Fruit fly (Drosophila melanogaster) whole organism, prepupa: Measurements from ENCODE around the gene CycB3.
A peak's percentile ranks its signal among the peaks of the same experiment; 100 is the strongest.

Source experiments
- Blimp-1 ChIP-seq: fragments of 200-800 bp; sonication (Bioruptor generic); optimal IDR thresholded peaks from 3 replicates; lab custom pipeline; 2017; ENCODE audit warnings: missing biosample characterization, missing genetic modification characterization, mild to moderate bottlenecking, moderate library complexity, missing genetic modification reagents
- CG10631 ChIP-seq: fragments of 200-800 bp; sonication (Bioruptor generic); optimal IDR thresholded peaks from 2 replicates; lab custom pipeline; 2016; ENCODE audit warnings: missing biosample characterization, missing genetic modification characterization
- CG11902 ChIP-seq: fragments of 200-800 bp; sonication (Bioruptor generic); optimal IDR thresholded peaks from 3 replicates; lab custom pipeline; 2016; ENCODE audit warnings: missing biosample characterization, missing genetic modification characterization
- CG15336 ChIP-seq: fragments of 200-800 bp; sonication (Bioruptor generic); IDR thresholded peaks from 2 replicates; pipeline ENCODE4 v1.3.6; 2022; ENCODE audit warnings: missing biosample characterization, missing genetic modification characterization
- CG1621 ChIP-seq: fragments of 200-800 bp; sonication (Bioruptor generic); optimal IDR thresholded peaks from 3 replicates; lab custom pipeline; 2018; ENCODE audit warnings: missing biosample characterization, mild to moderate bottlenecking, missing genetic modification characterization
- CG16779 ChIP-seq: fragments of 200-800 bp; sonication (Bioruptor generic); optimal IDR thresholded peaks from 3 replicates; lab custom pipeline; 2017; ENCODE audit warnings: missing biosample characterization, mild to moderate bottlenecking, missing genetic modification characterization
- CG32006 ChIP-seq: fragments of 200-800 bp; sonication (Bioruptor generic); optimal IDR thresholded peaks from 3 replicates; lab custom pipeline; 2017; ENCODE audit warnings: missing biosample characterization, mild to moderate bottlenecking, missing genetic modification characterization
- CG34406 ChIP-seq: fragments of 200-800 bp; sonication (Bioruptor generic); optimal IDR thresholded peaks from 3 replicates; lab custom pipeline; 2016; ENCODE audit warnings: missing biosample characterization, missing genetic modification characterization
- CG3919 ChIP-seq: fragments of 200-800 bp; sonication (Bioruptor generic); optimal IDR thresholded peaks from 3 replicates; lab custom pipeline; 2016; ENCODE audit warnings: missing biosample characterization, missing genetic modification characterization
- CG4318 ChIP-seq: fragments of 200-800 bp; sonication (Bioruptor generic); optimal IDR thresholded peaks from 3 replicates; lab custom pipeline; 2017; ENCODE audit warnings: missing biosample characterization, mild to moderate bottlenecking, missing genetic modification characterization
- CG6163 ChIP-seq: fragments of 200-800 bp; sonication (Bioruptor generic); IDR thresholded peaks from 3 replicates; pipeline ENCODE4 v1.3.6; 2022; ENCODE audit warnings: missing biosample characterization, missing genetic modification characterization
- CG6276 ChIP-seq: fragments of 200-800 bp; sonication (Bioruptor generic); optimal IDR thresholded peaks from 2 replicates; lab custom pipeline; 2017; ENCODE audit warnings: missing biosample characterization, mild to moderate bottlenecking, missing genetic modification characterization
- CG6792 ChIP-seq: fragments of 200-800 bp; sonication (Bioruptor generic); optimal IDR thresholded peaks from 3 replicates; lab custom pipeline; 2016; ENCODE audit warnings: missing biosample characterization, missing genetic modification characterization
- CG6808 ChIP-seq: fragments of 200-800 bp; sonication (Bioruptor generic); optimal IDR thresholded peaks from 3 replicates; lab custom pipeline; 2017; ENCODE audit warnings: missing biosample characterization, missing genetic modification characterization, mild to moderate bottlenecking, moderate library complexity, missing genetic modification reagents
- CG6854 ChIP-seq: fragments of 200-800 bp; sonication (Bioruptor generic); optimal IDR thresholded peaks from 2 replicates; lab custom pipeline; 2017; ENCODE audit warnings: missing biosample characterization, mild to moderate bottlenecking, missing genetic modification characterization
- CG7368 ChIP-seq: fragments of 200-800 bp; sonication (Bioruptor generic); optimal IDR thresholded peaks from 3 replicates; lab custom pipeline; 2016; ENCODE audit warnings: missing biosample characterization, missing genetic modification characterization
- CG8119 ChIP-seq: fragments of 200-800 bp; sonication (Bioruptor generic); IDR thresholded peaks from 3 replicates; pipeline ENCODE4 v1.3.6; 2022; ENCODE audit warnings: missing biosample characterization, missing genetic modification characterization
- CG8319 ChIP-seq: fragments of 200-800 bp; sonication (Bioruptor generic); optimal IDR thresholded peaks from 3 replicates; lab custom pipeline; 2016; ENCODE audit warnings: missing biosample characterization, missing genetic modification characterization
- CG8632 ChIP-seq: fragments of 200-800 bp; sonication (Bioruptor generic); optimal IDR thresholded peaks from 3 replicates; lab custom pipeline; 2016; ENCODE audit warnings: missing biosample characterization, missing genetic modification characterization
- Eip78C ChIP-seq: fragments of 200-800 bp; sonication (Bioruptor generic); peaks from one replicate; lab custom pipeline; 2016; ENCODE audit warnings: missing biosample characterization, missing genetic modification characterization
- Ets21C ChIP-seq: fragments of 200-800 bp; sonication (Bioruptor generic); optimal IDR thresholded peaks from 3 replicates; lab custom pipeline; 2016; ENCODE audit warnings: missing biosample characterization, missing genetic modification characterization
- Ets96B ChIP-seq: fragments of 200-800 bp; optimal IDR thresholded peaks from 2 replicates; lab custom pipeline; 2019; ENCODE audit warnings: missing biosample characterization, mild to moderate bottlenecking, missing genetic modification characterization, moderate library complexity
- Hr38 ChIP-seq: sonication (Bioruptor generic); optimal IDR thresholded peaks from 2 replicates; lab custom pipeline; 2016; ENCODE audit warnings: missing biosample characterization, missing genetic modification characterization
- Hr39 ChIP-seq: fragments of 200-800 bp; sonication (Bioruptor generic); optimal IDR thresholded peaks from 2 replicates; lab custom pipeline; 2016; ENCODE audit warnings: missing biosample characterization, missing genetic modification characterization
- Hr4 ChIP-seq: fragments of 200-800 bp; sonication (Bioruptor generic); optimal IDR thresholded peaks from 3 replicates; lab custom pipeline; 2016; ENCODE audit warnings: missing biosample characterization, missing genetic modification characterization
- Lpt ChIP-seq: fragments of 200-800 bp; sonication (Bioruptor generic); optimal IDR thresholded peaks from 3 replicates; lab custom pipeline; 2016; ENCODE audit warnings: missing biosample characterization, missing genetic modification characterization
- Met ChIP-seq: fragments of 200-800 bp; sonication (Bioruptor generic); optimal IDR thresholded peaks from 3 replicates; lab custom pipeline; 2016; ENCODE audit warnings: missing biosample characterization, missing genetic modification characterization
- OdsH ChIP-seq: fragments of 200-800 bp; sonication (Bioruptor generic); optimal IDR thresholded peaks from 3 replicates; lab custom pipeline; 2016; ENCODE audit warnings: missing biosample characterization, missing genetic modification characterization
- Smox ChIP-seq: fragments of 200-800 bp; sonication (Bioruptor generic); optimal IDR thresholded peaks from 3 replicates; lab custom pipeline; 2016; ENCODE audit warnings: missing biosample characterization, missing genetic modification characterization
- achi ChIP-seq: fragments of 200-800 bp; sonication (Bioruptor generic); optimal IDR thresholded peaks from 3 replicates; lab custom pipeline; 2016; ENCODE audit warnings: missing biosample characterization, missing genetic modification characterization
- acj6 ChIP-seq: fragments of 200-800 bp; sonication (Bioruptor generic); optimal IDR thresholded peaks from 3 replicates; lab custom pipeline; 2016; ENCODE audit warnings: missing biosample characterization, missing genetic modification characterization
- cyc ChIP-seq: fragments of 200-800 bp; sonication (Bioruptor generic); optimal IDR thresholded peaks from 3 replicates; lab custom pipeline; 2016; ENCODE audit warnings: missing biosample characterization, missing genetic modification characterization
- dac ChIP-seq: fragments of 200-800 bp; sonication (Bioruptor generic); optimal IDR thresholded peaks from 2 replicates; lab custom pipeline; 2017; ENCODE audit warnings: missing biosample characterization, mild to moderate bottlenecking, missing genetic modification characterization
- dsx ChIP-seq: fragments of 200-800 bp; optimal IDR thresholded peaks from 3 replicates; lab custom pipeline; 2019; ENCODE audit warnings: missing biosample characterization, mild to moderate bottlenecking, missing genetic modification characterization, moderate library complexity; ENCODE audit not compliant: poor library complexity, severe bottlenecking
- eg ChIP-seq: fragments of 200-800 bp; sonication (Bioruptor generic); IDR thresholded peaks from 3 replicates; pipeline ENCODE4 v1.3.6; 2022; ENCODE audit warnings: missing biosample characterization, missing genetic modification characterization
- esn ChIP-seq: fragments of 200-800 bp; sonication (Bioruptor generic); optimal IDR thresholded peaks from 2 replicates; lab custom pipeline; 2016; ENCODE audit warnings: missing biosample characterization, mild to moderate bottlenecking, missing genetic modification characterization, moderate library complexity
- fd59A ChIP-seq: fragments of 200-800 bp; sonication (Bioruptor generic); optimal IDR thresholded peaks from 2 replicates; lab custom pipeline; 2017; ENCODE audit warnings: missing biosample characterization, mild to moderate bottlenecking, missing genetic modification characterization, missing genetic modification reagents
- fkh ChIP-seq: fragments of 200-800 bp; sonication (Bioruptor generic); optimal IDR thresholded peaks from 3 replicates; lab custom pipeline; 2017; ENCODE audit warnings: missing biosample characterization, mild to moderate bottlenecking, missing genetic modification characterization, moderate library complexity
- net ChIP-seq: fragments of 200-800 bp; sonication (Bioruptor generic); optimal IDR thresholded peaks from 3 replicates; lab custom pipeline; 2016; ENCODE audit warnings: missing biosample characterization, missing genetic modification characterization
- pdm3 ChIP-seq: fragments of 200-800 bp; sonication (Bioruptor generic); optimal IDR thresholded peaks from 3 replicates; lab custom pipeline; 2016; ENCODE audit warnings: missing biosample characterization, missing genetic modification characterization
- salr ChIP-seq, 2 experiments: fragments of 200-800 bp; sonication (Bioruptor generic); optimal IDR thresholded peaks; 3 replicates each; lab custom pipeline; 2016 to 2018; ENCODE audit warnings: missing biosample characterization in 2 of 2, missing genetic modification characterization in 2 of 2, mild to moderate bottlenecking in 1 of 2
- ss ChIP-seq, 2 experiments: fragments of 200-800 bp; sonication (Bioruptor generic); optimal IDR thresholded peaks; 2 replicates in 1 of 2; 3 replicates in 1 of 2; lab custom pipeline; 2017 to 2018; ENCODE audit warnings: mild to moderate bottlenecking in 2 of 2, missing biosample characterization in 2 of 2, missing genetic modification characterization in 2 of 2, moderate library complexity in 1 of 2
- svp ChIP-seq: fragments of 200-800 bp; sonication (Bioruptor generic); peaks from one replicate; lab custom pipeline; 2016; ENCODE audit warnings: missing biosample characterization, missing genetic modification characterization
- topi ChIP-seq: fragments of 200-800 bp; sonication (Bioruptor generic); optimal IDR thresholded peaks from 3 replicates; lab custom pipeline; 2016; ENCODE audit warnings: missing biosample characterization, missing genetic modification characterization

The CycB3 gene

dm6 chr3R:24908034-24908433 is 37.4 kb upstream of the CycB3 start (continued):
- no peak for TF ChIP-seq Met (GFP tag; lab: Kevin White, UChicago)
- TF ChIP-seq CG8319 (GFP tag; lab: Kevin White, UChicago): no peak
- peak; percentile 11 for TF ChIP-seq pdm3 (GFP tag; lab: Kevin White, UChicago)
- no peak for TF ChIP-seq CG6163 (GFP tag; lab: Robert Waterston, UW)
- no peak for TF ChIP-seq Ets96B (tag; lab: Kevin White, UChicago)
- no peak for TF ChIP-seq fd59A
- no peak for TF ChIP-seq CG11902
- TF ChIP-seq salr (GFP tag; optimal IDR thresholded peaks at IDR 0.05; lab: Kevin White, UChicago): no peak
- TF ChIP-seq CG15336 (GFP tag; lab: Robert Waterston, UW): peak; percentile 77
- TF ChIP-seq Ets21C (GFP tag; lab: Kevin White, UChicago): no peak
- TF ChIP-seq topi (GFP tag; lab: Kevin White, UChicago): no peak
- peak; percentile 68 for TF ChIP-seq eg (GFP tag; lab: Robert Waterston, UW)
- no peak for TF ChIP-seq CG6854 (GFP tag; lab: Kevin White, UChicago)

- no peak for TF ChIP-seq acj6 (GFP tag; lab: Kevin White, UChicago)
- no peak for TF ChIP-seq Blimp-1 (GFP tag; lab: Kevin White, UChicago)
- TF ChIP-seq CG6276 (GFP tag; lab: Kevin White, UChicago): peak; percentile 46
- TF ChIP-seq CG32006 (GFP tag; lab: Kevin White, UChicago): peak; percentile 17
- TF ChIP-seq net (GFP tag; lab: Kevin White, UChicago): no peak
- no peak for TF ChIP-seq OdsH (GFP tag; lab: Kevin White, UChicago)
- TF ChIP-seq CG8119 (GFP tag; lab: Robert Waterston, UW): peak; percentile 52
- peak; percentile 55 for TF ChIP-seq CG15336 (GFP tag; lab: Robert Waterston, UW)
- no peak for TF ChIP-seq ss (GFP tag; optimal IDR thresholded peaks at IDR 0.05; lab: Kevin White, UChicago)
- no peak for TF ChIP-seq CG1621 (tag; lab: Kevin White, UChicago)
- TF ChIP-seq CG3919 (GFP tag; lab: Kevin White, UChicago): no peak
- TF ChIP-seq Hr4: peak; percentile 19
- TF ChIP-seq eg (GFP tag; lab: Robert Waterston, UW): peak; percentile 61; the same call in 2 of the 3 replicates
- TF ChIP-seq Eip78C: peak; percentile 55
- TF ChIP-seq Smox (GFP tag; lab: Kevin White, UChicago): no peak
- TF ChIP-seq achi (GFP tag; lab: Kevin White, UChicago): no peak
- TF ChIP-seq, all 60 proteins: peak for 7
Measured at dm6 chr3R:24906648-24907047, 36.0 kb upstream of the CycB3 start.

- TF ChIP-seq CG6163 (GFP tag; lab: Robert Waterston, UW) (0 out of 3 replicates have a peak, but pooled peaks have one; percentile 6), CG34406 (GFP tag; lab: Kevin White, UChicago) (peak; percentile 62), dsx (GFP tag; lab: Kevin White, UChicago) (peak; percentile 12), acj6 (GFP tag; lab: Kevin White, UChicago) (peak; percentile 58), CG3919 (GFP tag; lab: Kevin White, UChicago) (peak; percentile 67), OdsH (GFP tag; lab: Kevin White, UChicago) (peak; percentile 55), Hr4 (peak; percentile 55), CG10631 (peak; percentile 40), CG8632 (GFP tag; lab: Kevin White, UChicago) (peak; percentile 66), CG6792 (GFP tag; lab: Kevin White, UChicago) (peak; percentile 34), fd59A (no peak), pdm3 (GFP tag; lab: Kevin White, UChicago) (peak; percentile 23), eg (GFP tag; lab: Robert Waterston, UW) (peak; percentile 31; the same call in 1 of the 3 replicates), esn (GFP tag; lab: Kevin White, UChicago) (no peak), CG6276 (GFP tag; lab: Kevin White, UChicago) (peak; percentile 75), CG6808 (peak; percentile 41), ss (GFP tag; optimal IDR thresholded peaks at IDR 0.05; lab: Kevin White, UChicago) (peak; percentile 35 to 56), salr (GFP tag; optimal IDR thresholded peaks at IDR 0.05; lab: Kevin White, UChicago) (peak in 1 of 2 experiments; percentile 71), CG16779 (tag; lab: Kevin White, UChicago) (peak; percentile 17), Hr38 (GFP tag; lab: Kevin White, UChicago) (no peak), CG15336 (GFP tag; lab: Robert Waterston, UW) (peak; percentile 82), cyc (GFP tag; lab: Kevin White, UChicago) (peak; percentile 1), achi (GFP tag; lab: Kevin White, UChicago) (peak; percentile 74), fkh (GFP tag; lab: Kevin White, UChicago) (no peak), Lpt (peak; percentile 36), svp (peak; percentile 70), Hr39 (GFP tag; lab: Kevin White, UChicago) (no peak), CG7368 (GFP tag; lab: Kevin White, UChicago) (peak; percentile 11), dac (GFP tag; lab: Kevin White, UChicago) (peak; percentile 18), Smox (GFP tag; lab: Kevin White, UChicago) (peak; percentile 4), CG4318 (GFP tag; lab: Kevin White, UChicago) (peak; percentile 64), Eip78C (peak; percentile 88)
Measured at dm6 chr3R:24905959-24906634, 35.5 kb upstream of the CycB3 start, which contains the start of gene CG13643. TSS of gene CG13643 (minus strand) at chr3R:24906004.
